Worm (Caenorhabditis elegans) whole organism, L1 larva: ENCODE results near the gene M04D8.5.

Experiments
- egl-27 ChIP-seq, 2 experiments: fragments of 150-350 bp in 1 of 2; sonication (generic microtip); optimal IDR thresholded peaks; 3 replicates each; lab custom pipeline; 2017 to 2018; ENCODE audit warnings: missing biosample characterization in 2 of 2, missing genetic modification characterization in 2 of 2, missing genetic modification reagents in 2 of 2
- nhr-237 ChIP-seq: fragments of 150-350 bp; optimal IDR thresholded peaks from 2 replicates; lab custom pipeline; 2014; ENCODE audit warnings: missing biosample characterization, missing genetic modification characterization
- nhr-77 ChIP-seq: fragments of 150-350 bp; optimal IDR thresholded peaks from 2 replicates; lab custom pipeline; 2014; ENCODE audit warnings: missing biosample characterization, missing genetic modification characterization

ce11 chrIII:10057518-10057917 lies 24.4 kb upstream of the M04D8.5 start, which contains the start of gene T16G12.4:
- TF ChIP-seq egl-27 (tag; optimal IDR thresholded peaks at IDR 0.05; lab: Kevin White, UChicago) (no peak), nhr-77 (tag; lab: Kevin White, UChicago) (no peak), nhr-237 (tag; lab: Kevin White, UChicago) (no peak)
